Worm (Caenorhabditis elegans): Measurements from ENCODE around the gene acp-3.

ce11 chrII:8394205-8394604 lies 42.7 kb downstream of the acp-3 start, which contains the start of gene F49E12.8:
- no peak for TF ChIP-seq unc-130 (GFP tag; optimal IDR thresholded peaks at IDR 0.05)
- no peak for TF ChIP-seq ceh-58 (GFP tag; IDR thresholded peaks at IDR 0.05)
- TF ChIP-seq ztf-26 (tag; optimal IDR thresholded peaks at IDR 0.05), result no peak
- no peak for TF ChIP-seq somi-1 (GFP tag; optimal IDR thresholded peaks at IDR 0.05)
- no peak for TF ChIP-seq zfh-2 (GFP tag; conservative IDR thresholded peaks at IDR 0.05)

Data from whole organism, young adult.